Worm (Caenorhabditis elegans): ENCODE measurements around the gene Y57A10C.11.

- TF ChIP-seq snpc-4 (tag; optimal IDR thresholded peaks at IDR 0.05) (no peak), nhr-28 (tag; optimal IDR thresholded peaks at IDR 0.05) (no peak), nhr-237 (tag; optimal IDR thresholded peaks at IDR 0.05) (no peak), unc-62 (GFP tag; optimal IDR thresholded peaks at IDR 0.05) (no peak), pha-4 (tag; optimal IDR thresholded peaks at IDR 0.05) (no peak), nhr-12 (tag; optimal IDR thresholded peaks at IDR 0.05) (no peak), elt-3 (tag; optimal IDR thresholded peaks at IDR 0.05) (no peak), lin-32 (GFP tag; optimal IDR thresholded peaks at IDR 0.05) (no peak), ces-1 (GFP tag; optimal IDR thresholded peaks at IDR 0.05) (no peak), zip-8 (tag; optimal IDR thresholded peaks at IDR 0.05) (no peak), cnd-1 (tag; optimal IDR thresholded peaks at IDR 0.05) (no peak), unc-39 (tag; optimal IDR thresholded peaks at IDR 0.05) (no peak), sptf-1 (tag; optimal IDR thresholded peaks at IDR 0.05) (no peak), blmp-1 (tag; optimal IDR thresholded peaks at IDR 0.05) (no peak)
Observed at ce11 chrII:12438441-12438840, 23.7 kb upstream of the Y57A10C.11 start, which contains the start of gene Y57A10C.9.
